ENCODE assay signal across 2 fruit fly cellular contexts in the genomic region with DNA sequence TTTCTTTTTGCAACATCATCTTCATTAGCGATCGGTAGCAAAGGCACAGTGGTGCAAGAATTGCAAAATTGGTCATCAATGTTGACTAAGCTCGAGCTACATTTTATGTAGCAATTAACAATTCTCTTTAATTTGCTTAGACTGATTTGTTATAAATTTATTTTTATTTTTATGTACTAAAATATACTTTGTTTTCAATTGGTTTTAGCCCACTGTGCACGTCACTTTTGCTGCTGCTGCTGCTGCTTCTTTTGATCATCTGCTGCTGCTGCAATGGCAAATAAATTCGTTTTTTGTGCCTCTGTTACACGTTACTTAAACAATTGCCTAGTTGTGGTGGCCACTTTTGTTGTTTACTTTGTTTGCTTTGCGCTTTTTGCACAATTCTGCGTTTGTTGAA.
A peak's percentile ranks its signal among the peaks of the same experiment; 100 is the strongest.
TF ChIP-seq lines count a peak whose summit lies in the region.

No protein-coding gene starts in this region.

TF ChIP-seq in whole organism, embryonic, 481 proteins besides CTCF, POLR2A, EP300 and RAD21 (continued from another document and continues in another):
- TF ChIP-seq Kr (GFP tag; optimal IDR thresholded peaks at IDR 0.05; lab: Kevin White, UChicago) = no peak
- TF ChIP-seq CG9727 (GFP tag; optimal IDR thresholded peaks at IDR 0.05; lab: Kevin White, UChicago) = peak; percentile 74
- peak; percentile 33 for TF ChIP-seq Usf (GFP tag; optimal IDR thresholded peaks at IDR 0.05; lab: Kevin White, UChicago)
- no peak for TF ChIP-seq prd (optimal IDR thresholded peaks at IDR 0.05; lab: Kevin White, UChicago)
- TF ChIP-seq prd (GFP tag; IDR thresholded peaks at IDR 0.05; lab: Robert Waterston, UW) = peak; percentile 95
- TF ChIP-seq CG4820 (GFP tag; optimal IDR thresholded peaks at IDR 0.05; lab: Kevin White, UChicago) = peak; percentile 81
- TF ChIP-seq p53 (GFP tag; optimal IDR thresholded peaks at IDR 0.05; lab: Kevin White, UChicago) = no peak
- TF ChIP-seq Hand (GFP tag; optimal IDR thresholded peaks at IDR 0.05; lab: Kevin White, UChicago) = no peak
- peak; percentile 30 for TF ChIP-seq slp2 (GFP tag; optimal IDR thresholded peaks at IDR 0.05; lab: Kevin White, UChicago)
- TF ChIP-seq CG6765 (GFP tag; optimal IDR thresholded peaks at IDR 0.05; lab: Kevin White, UChicago) = no peak
- TF ChIP-seq CG13123 (GFP tag; optimal IDR thresholded peaks at IDR 0.05; lab: Kevin White, UChicago) = peak; percentile 39
- peak; percentile 14 for TF ChIP-seq CG15073 (GFP tag; optimal IDR thresholded peaks at IDR 0.05; lab: Kevin White, UChicago)
- TF ChIP-seq sens-2 (GFP tag; IDR thresholded peaks at IDR 0.05; lab: Robert Waterston, UW) = peak; percentile 54; the same call in 1 of the 2 replicates
- no peak for TF ChIP-seq abd-A (tag; optimal IDR thresholded peaks at IDR 0.05; lab: Kevin White, UChicago)
- peak; percentile 63 for TF ChIP-seq CG31388 (GFP tag; optimal IDR thresholded peaks at IDR 0.05; lab: Kevin White, UChicago)
- TF ChIP-seq pros (GFP tag; optimal IDR thresholded peaks at IDR 0.05; lab: Kevin White, UChicago) = no peak
- peak; percentile 22 for TF ChIP-seq Lhr (GFP tag; optimal IDR thresholded peaks at IDR 0.05; lab: Kevin White, UChicago)
- TF ChIP-seq CG7271 (tag; optimal IDR thresholded peaks at IDR 0.05; lab: Kevin White, UChicago) = peak; percentile 51
- peak; percentile 68 for TF ChIP-seq CG14710 (tag; optimal IDR thresholded peaks at IDR 0.05; lab: Kevin White, UChicago)
- no peak for TF ChIP-seq CG9609 (GFP tag; optimal IDR thresholded peaks at IDR 0.05; lab: Kevin White, UChicago)
- no peak for TF ChIP-seq repo (GFP tag; optimal IDR thresholded peaks at IDR 0.05; lab: Kevin White, UChicago)
- TF ChIP-seq chm (GFP tag; IDR thresholded peaks at IDR 0.05; lab: Robert Waterston, UW) = no peak; the same call in 1 of the 2 replicates
- peak; percentile 53 for TF ChIP-seq CG11723 (GFP tag; optimal IDR thresholded peaks at IDR 0.05; lab: Kevin White, UChicago)
- TF ChIP-seq CG9876 (GFP tag; optimal IDR thresholded peaks at IDR 0.05; lab: Kevin White, UChicago) = no peak
- TF ChIP-seq lola (GFP tag; optimal IDR thresholded peaks at IDR 0.05; lab: Kevin White, UChicago) = peak in 1 of 3 experiments; percentile 57
- peak; percentile 92 for TF ChIP-seq zfh1 (GFP tag; IDR thresholded peaks at IDR 0.05; lab: Robert Waterston, UW)
- TF ChIP-seq sisA (GFP tag; IDR thresholded peaks at IDR 0.05; lab: Robert Waterston, UW) = peak; percentile 89
- peak; percentile 6 for TF ChIP-seq YL-1 (GFP tag; optimal IDR thresholded peaks at IDR 0.05; lab: Kevin White, UChicago)
- peak; percentile 89 for TF ChIP-seq ase (GFP tag; IDR thresholded peaks at IDR 0.05; lab: Robert Waterston, UW)
- peak; percentile 53 for TF ChIP-seq nau (GFP tag; optimal IDR thresholded peaks at IDR 0.05; lab: Kevin White, UChicago)
- TF ChIP-seq unc-4 (GFP tag; IDR thresholded peaks at IDR 0.05; lab: Robert Waterston, UW; ENCODE audit: partially characterized antibody) = no peak
- TF ChIP-seq CG9797 (GFP tag; optimal IDR thresholded peaks at IDR 0.05; lab: Kevin White, UChicago) = no peak
- TF ChIP-seq onecut (GFP tag; IDR thresholded peaks at IDR 0.05; lab: Robert Waterston, UW) = peak; percentile 68
- TF ChIP-seq CG12104 (GFP tag; optimal IDR thresholded peaks at IDR 0.05; lab: Kevin White, UChicago) = peak; percentile 45
- TF ChIP-seq Mrtf (GFP tag; IDR thresholded peaks at IDR 0.05; lab: Robert Waterston, UW) = peak; percentile 83
- peak; percentile 78 for TF ChIP-seq dimm (GFP tag; IDR thresholded peaks at IDR 0.05; lab: Robert Waterston, UW)
- peak; percentile 50 for TF ChIP-seq CG18476 (GFP tag; optimal IDR thresholded peaks at IDR 0.05; lab: Kevin White, UChicago)
- TF ChIP-seq Ptx1 (GFP tag; IDR thresholded peaks at IDR 0.05; lab: Robert Waterston, UW) = peak; percentile 88
- TF ChIP-seq CG15601 (tag; optimal IDR thresholded peaks at IDR 0.05; lab: Kevin White, UChicago) = peak; percentile 15
- TF ChIP-seq Jarid2 (GFP tag; optimal IDR thresholded peaks at IDR 0.05; lab: Kevin White, UChicago) = peak; percentile 39
- TF ChIP-seq H15 (GFP tag; IDR thresholded peaks at IDR 0.05; lab: Robert Waterston, UW) = peak; percentile 85
- TF ChIP-seq HLH54F (GFP tag; optimal IDR thresholded peaks at IDR 0.05; lab: Kevin White, UChicago) = peak; percentile 1
- peak; percentile 61 for TF ChIP-seq CG18599 (GFP tag; optimal IDR thresholded peaks at IDR 0.05; lab: Kevin White, UChicago)
- peak; percentile 85 for TF ChIP-seq CG32767 (GFP tag; IDR thresholded peaks at IDR 0.05; lab: Robert Waterston, UW)
- TF ChIP-seq psq (GFP tag; optimal IDR thresholded peaks at IDR 0.05; lab: Kevin White, UChicago) = peak; percentile 20
- TF ChIP-seq az2 (GFP tag; optimal IDR thresholded peaks at IDR 0.05; lab: Kevin White, UChicago) = peak; percentile 80
- peak; percentile 65; the same call in 2 of the 3 replicates for TF ChIP-seq Optix (GFP tag; IDR thresholded peaks at IDR 0.05; lab: Robert Waterston, UW)
- no peak for TF ChIP-seq CG10543 (GFP tag; optimal IDR thresholded peaks at IDR 0.05; lab: Kevin White, UChicago)
- peak; percentile 19 for TF ChIP-seq Antp (GFP tag; optimal IDR thresholded peaks at IDR 0.05; lab: Kevin White, UChicago)
- TF ChIP-seq Ets65A (GFP tag; lab: Kevin White, UChicago) = peak; percentile 87
- no peak for TF ChIP-seq btn (GFP tag; optimal IDR thresholded peaks at IDR 0.05; lab: Kevin White, UChicago)
- TF ChIP-seq CG11247 (GFP tag; IDR thresholded peaks at IDR 0.05; lab: Robert Waterston, UW) = peak; percentile 77
- TF ChIP-seq HmgD (GFP tag; optimal IDR thresholded peaks at IDR 0.05; lab: Kevin White, UChicago) = no peak
- TF ChIP-seq Atf6 (GFP tag; IDR thresholded peaks at IDR 0.05; lab: Robert Waterston, UW) = peak; percentile 49; the same call in 1 of the 2 replicates
- TF ChIP-seq CG14014 (GFP tag; IDR thresholded peaks at IDR 0.05; lab: Robert Waterston, UW) = peak; percentile 85
- no peak for TF ChIP-seq dm (GFP tag; optimal IDR thresholded peaks at IDR 0.05; lab: Kevin White, UChicago)
- peak; percentile 33 for TF ChIP-seq Atf3 (GFP tag; optimal IDR thresholded peaks at IDR 0.05; lab: Kevin White, UChicago)
- peak; percentile 57 for TF ChIP-seq MTF-1 (GFP tag; optimal IDR thresholded peaks at IDR 0.05; lab: Kevin White, UChicago; ENCODE audit: borderline replicate concordance)
- TF ChIP-seq CG4282 (GFP tag; optimal IDR thresholded peaks at IDR 0.05; lab: Kevin White, UChicago) = no peak
- peak; percentile 74 for TF ChIP-seq Hmr (GFP tag; optimal IDR thresholded peaks at IDR 0.05; lab: Kevin White, UChicago)
- no peak for TF ChIP-seq Neu2 (GFP tag; optimal IDR thresholded peaks at IDR 0.05; lab: Kevin White, UChicago; ENCODE audit: borderline replicate concordance)
- no peak for TF ChIP-seq CG8089 (GFP tag; optimal IDR thresholded peaks at IDR 0.05; lab: Kevin White, UChicago)
- TF ChIP-seq unpg (GFP tag; optimal IDR thresholded peaks at IDR 0.05; lab: Kevin White, UChicago) = peak; percentile 91
- TF ChIP-seq CrebB (tag; optimal IDR thresholded peaks at IDR 0.05; lab: Kevin White, UChicago) = peak; percentile 43

TF ChIP-seq in whole organism, prepupa, 60 proteins besides CTCF, POLR2A, EP300 and RAD21 (continued from another document):
- peak; percentile 58 to 84 for TF ChIP-seq ss (GFP tag; optimal IDR thresholded peaks at IDR 0.05; lab: Kevin White, UChicago)
- peak; percentile 77 for TF ChIP-seq CG9139 (GFP tag; optimal IDR thresholded peaks at IDR 0.05; lab: Kevin White, UChicago)
- peak; percentile 99 for TF ChIP-seq CG15336 (GFP tag; IDR thresholded peaks at IDR 0.05; lab: Robert Waterston, UW)
- TF ChIP-seq OdsH (GFP tag; optimal IDR thresholded peaks at IDR 0.05; lab: Kevin White, UChicago) = peak; percentile 97
- peak; percentile 97 for TF ChIP-seq achi (GFP tag; optimal IDR thresholded peaks at IDR 0.05; lab: Kevin White, UChicago)
- peak; percentile 95 for TF ChIP-seq CG4318 (GFP tag; optimal IDR thresholded peaks at IDR 0.05; lab: Kevin White, UChicago)
- TF ChIP-seq CG32006 (GFP tag; optimal IDR thresholded peaks at IDR 0.05; lab: Kevin White, UChicago) = peak; percentile 98
- peak; percentile 95 for TF ChIP-seq CG6792 (GFP tag; optimal IDR thresholded peaks at IDR 0.05; lab: Kevin White, UChicago)
- TF ChIP-seq CG6276 (GFP tag; optimal IDR thresholded peaks at IDR 0.05; lab: Kevin White, UChicago) = peak; percentile 97
- TF ChIP-seq Smox (GFP tag; optimal IDR thresholded peaks at IDR 0.05; lab: Kevin White, UChicago) = peak; percentile 94
